Fruit fly (Drosophila melanogaster) whole organism, pupa: ENCODE results near the gene AP-2sigma.

ENCODE experiments used
- CG10348 ChIP-seq: fragments of 200-800 bp; sonication (Bioruptor generic); IDR thresholded peaks from 2 replicates; pipeline ENCODE4 v1.3.6; 2022; ENCODE audit warnings: missing biosample characterization, missing genetic modification characterization
- CG12605 ChIP-seq: fragments of 200-800 bp; sonication (Bioruptor generic); IDR thresholded peaks from 2 replicates; pipeline ENCODE4 v1.3.6; 2022; ENCODE audit warnings: missing biosample characterization, missing genetic modification characterization
- CG13204 ChIP-seq: fragments of 200-800 bp; sonication (Bioruptor generic); optimal IDR thresholded peaks from 2 replicates; lab custom pipeline; 2018; ENCODE audit warnings: missing biosample characterization, mild to moderate bottlenecking, missing genetic modification characterization, moderate library complexity
- CG14655 ChIP-seq: fragments of 200-800 bp; sonication (Bioruptor generic); optimal IDR thresholded peaks from 3 replicates; lab custom pipeline; 2017; ENCODE audit warnings: mild to moderate bottlenecking, missing biosample characterization, missing genetic modification reagents, missing genetic modification characterization
- CG15710 ChIP-seq: fragments of 200-800 bp; sonication (Bioruptor generic); optimal IDR thresholded peaks from 2 replicates; lab custom pipeline; 2018; ENCODE audit warnings: missing biosample characterization, mild to moderate bottlenecking, missing genetic modification characterization, moderate library complexity
- CG17806 ChIP-seq: fragments of 200-800 bp; sonication (Bioruptor generic); optimal IDR thresholded peaks from 2 replicates; lab custom pipeline; 2018; ENCODE audit warnings: missing biosample characterization, mild to moderate bottlenecking, missing genetic modification characterization, moderate library complexity
- CG32121 ChIP-seq: fragments of 200-800 bp; sonication (Bioruptor generic); IDR thresholded peaks from 2 replicates; pipeline ENCODE4 v1.3.6; 2022; ENCODE audit warnings: missing biosample characterization, missing genetic modification characterization
- CG34367 ChIP-seq: fragments of 200-800 bp; sonication (Bioruptor generic); optimal IDR thresholded peaks from 2 replicates; lab custom pipeline; 2018; ENCODE audit warnings: missing biosample characterization, mild to moderate bottlenecking, missing genetic modification characterization
- CG4496 ChIP-seq: fragments of 200-800 bp; sonication (Bioruptor generic); IDR thresholded peaks from 3 replicates; pipeline ENCODE4 v1.3.6; 2022; ENCODE audit warnings: missing biosample characterization, missing genetic modification characterization
- CG8159 ChIP-seq: fragments of 200-800 bp; sonication (Bioruptor generic); optimal IDR thresholded peaks from 3 replicates; lab custom pipeline; 2018; ENCODE audit warnings: missing biosample characterization, mild to moderate bottlenecking, missing genetic modification characterization, moderate library complexity
- CG8301 ChIP-seq: fragments of 200-800 bp; sonication (Bioruptor generic); optimal IDR thresholded peaks from 2 replicates; lab custom pipeline; 2018; ENCODE audit warnings: missing biosample characterization, mild to moderate bottlenecking, missing genetic modification characterization
- CG9948 ChIP-seq: fragments of 200-800 bp; sonication (Bioruptor generic); optimal IDR thresholded peaks from 2 replicates; lab custom pipeline; 2018; ENCODE audit warnings: missing biosample characterization, mild to moderate bottlenecking, missing genetic modification characterization, moderate library complexity
- D1 ChIP-seq: fragments of 200-800 bp; sonication (Bioruptor generic); optimal IDR thresholded peaks from 2 replicates; lab custom pipeline; 2018; ENCODE audit warnings: missing biosample characterization, mild to moderate bottlenecking, missing genetic modification characterization, moderate library complexity
- EcR ChIP-seq: fragments of 200-800 bp; sonication (Bioruptor generic); optimal IDR thresholded peaks from 3 replicates; lab custom pipeline; 2019; ENCODE audit warnings: missing biosample characterization, missing genetic modification characterization, mild to moderate bottlenecking, moderate library complexity, missing genetic modification reagents
- Ets98B ChIP-seq: fragments of 200-800 bp; sonication (Bioruptor generic); IDR thresholded peaks from 2 replicates; pipeline ENCODE4 v1.3.6; 2022; ENCODE audit warnings: missing biosample characterization, missing genetic modification characterization
- Pif1A ChIP-seq: fragments of 200-800 bp; sonication (Bioruptor generic); optimal IDR thresholded peaks from 3 replicates; lab custom pipeline; 2016; ENCODE audit warnings: missing biosample characterization, missing genetic modification characterization
- Pif1B ChIP-seq: fragments of 200-800 bp; sonication (Bioruptor generic); optimal IDR thresholded peaks from 3 replicates; lab custom pipeline; 2016; ENCODE audit warnings: missing biosample characterization, missing genetic modification characterization
- Snoo ChIP-seq: fragments of 200-800 bp; sonication (Bioruptor generic); optimal IDR thresholded peaks from 3 replicates; lab custom pipeline; 2017; ENCODE audit warnings: missing biosample characterization, mild to moderate bottlenecking, missing genetic modification characterization, inconsistent platforms
- fd96Ca ChIP-seq: fragments of 200-800 bp; sonication (Bioruptor generic); IDR thresholded peaks from 3 replicates; pipeline ENCODE4 v1.3.6; 2022; ENCODE audit warnings: missing biosample characterization, missing genetic modification characterization
- gl ChIP-seq: fragments of 200-800 bp; sonication (Bioruptor generic); optimal IDR thresholded peaks from 2 replicates; lab custom pipeline; 2018; ENCODE audit warnings: missing biosample characterization, mild to moderate bottlenecking, missing genetic modification characterization
- rn ChIP-seq: fragments of 200-800 bp; sonication (Bioruptor generic); IDR thresholded peaks from 2 replicates; pipeline ENCODE4 v1.3.6; 2022; ENCODE audit warnings: missing biosample characterization, missing genetic modification characterization

Gene AP-2sigma

DNA sequence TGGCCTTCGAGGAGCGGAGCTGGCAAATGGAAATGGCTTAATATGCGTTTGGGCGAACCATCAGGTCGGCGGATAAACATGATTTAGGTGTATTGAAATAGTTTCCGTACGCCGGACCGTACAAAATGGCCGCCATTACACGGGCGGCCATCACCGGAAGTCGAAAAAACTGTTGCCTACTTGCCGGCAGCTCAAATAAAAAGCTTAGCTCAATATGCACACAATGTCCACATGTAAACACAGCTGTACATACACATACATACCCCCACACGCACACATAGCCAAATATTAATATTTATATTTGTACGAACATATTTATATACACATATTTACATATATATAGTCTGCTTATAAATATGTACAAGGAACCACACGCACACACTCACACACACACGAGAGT, 6.7 kb downstream of the AP-2sigma start:
- TF ChIP-seq fd96Ca (peak; percentile 43; the same call in 1 of the 3 replicates), Snoo (tag; lab: Kevin White, UChicago) (peak; percentile 40), Ets98B (GFP tag; lab: Robert Waterston, UW) (peak; percentile 31; the same call in 1 of the 2 replicates), CG4496 (GFP tag; lab: Robert Waterston, UW) (peak; percentile 85; the same call in 2 of the 3 replicates), Pif1A (GFP tag; lab: Kevin White, UChicago) (peak; percentile 17), CG14655 (GFP tag; lab: Kevin White, UChicago) (no peak), EcR (GFP tag; lab: Kevin White, UChicago) (no peak)

DNA sequence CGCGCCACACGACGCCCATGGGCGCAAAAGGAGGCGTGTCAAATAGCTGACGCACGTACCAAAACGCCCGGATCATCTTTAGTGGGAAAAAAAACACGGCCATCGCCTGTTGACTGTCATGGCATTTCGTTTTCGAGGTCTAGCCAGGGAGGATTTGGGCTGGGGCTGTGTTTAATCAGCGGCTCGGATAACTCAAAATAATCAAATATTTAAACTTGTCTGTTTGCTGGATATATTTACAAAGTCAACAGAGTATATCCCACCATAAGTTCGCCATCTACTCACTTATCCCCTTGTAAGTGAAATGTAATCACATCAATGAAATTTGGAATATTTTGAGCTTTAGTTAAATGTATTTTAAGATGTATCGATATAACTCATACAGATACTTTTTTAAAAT, 9.1 kb downstream of the AP-2sigma start:
- no peak for TF ChIP-seq CG14655 (GFP tag; lab: Kevin White, UChicago)
- no peak for TF ChIP-seq EcR (GFP tag; lab: Kevin White, UChicago)
- no peak for TF ChIP-seq CG8159 (tag; lab: Kevin White, UChicago)
- TF ChIP-seq Pif1A (GFP tag; lab: Kevin White, UChicago): no peak
- TF ChIP-seq CG15710 (tag; lab: Kevin White, UChicago): no peak
- no peak for TF ChIP-seq fd96Ca
- no peak for TF ChIP-seq CG4496 (GFP tag; lab: Robert Waterston, UW)
- TF ChIP-seq Snoo (tag; lab: Kevin White, UChicago): no peak
- no peak for TF ChIP-seq D1 (tag; lab: Kevin White, UChicago)
- no peak for TF ChIP-seq CG34367
- TF ChIP-seq CG8301: no peak
- TF ChIP-seq CG10348 (GFP tag; lab: Robert Waterston, UW): no peak
- no peak for TF ChIP-seq gl (tag; lab: Kevin White, UChicago)
- TF ChIP-seq CG12605: no peak
- no peak for TF ChIP-seq CG13204 (GFP tag; lab: Kevin White, UChicago)
- no peak for TF ChIP-seq rn (GFP tag; lab: Robert Waterston, UW)

- no peak for TF ChIP-seq CG12605
- peak; percentile 14; the same call in 1 of the 2 replicates for TF ChIP-seq Ets98B (GFP tag; lab: Robert Waterston, UW)
- peak; percentile 57 for TF ChIP-seq CG32121 (GFP tag; lab: Robert Waterston, UW)
- TF ChIP-seq CG34367: no peak
- peak; percentile 19 for TF ChIP-seq CG8301
- peak; percentile 42 for TF ChIP-seq CG14655 (GFP tag; lab: Kevin White, UChicago)
- TF ChIP-seq, all 21 proteins: peak for 4
Measured at dm6 chr3R:21254296-21254695, 15.6 kb downstream of the AP-2sigma start.

dm6 chr3R:21252478-21252877, 17.4 kb downstream of the AP-2sigma start:
- TF ChIP-seq CG15710 (tag; lab: Kevin White, UChicago): no peak
- TF ChIP-seq EcR (GFP tag; lab: Kevin White, UChicago): peak; percentile 18

- TF ChIP-seq CG4496 (GFP tag; lab: Robert Waterston, UW): peak; percentile 66; the same call in 1 of the 3 replicates
- peak; percentile 54 for TF ChIP-seq CG32121 (GFP tag; lab: Robert Waterston, UW)
- peak; percentile 23; the same call in 1 of the 3 replicates for TF ChIP-seq fd96Ca
- no peak for TF ChIP-seq Ets98B (GFP tag; lab: Robert Waterston, UW)
- no peak for TF ChIP-seq CG9948 (tag; lab: Kevin White, UChicago)
- TF ChIP-seq Pif1B (GFP tag; lab: Kevin White, UChicago): no peak
- no peak for TF ChIP-seq CG17806
- TF ChIP-seq Pif1A (GFP tag; lab: Kevin White, UChicago): peak; percentile 3
- TF ChIP-seq CG13204 (GFP tag; lab: Kevin White, UChicago): no peak
- TF ChIP-seq EcR (GFP tag; lab: Kevin White, UChicago): no peak
- no peak for TF ChIP-seq CG15710 (tag; lab: Kevin White, UChicago)
- no peak for TF ChIP-seq CG34367
- TF ChIP-seq, all 21 proteins: peak for 4
Measured at dm6 chr3R:21246492-21247061, 23.3 kb downstream of the AP-2sigma start, which contains the start of gene ETHR. Gene ETHR, plus strand, starts transcription at chr3R:21247011.

- no peak for TF ChIP-seq CG10348 (GFP tag; lab: Robert Waterston, UW)
- TF ChIP-seq CG32121 (GFP tag; lab: Robert Waterston, UW): no peak
- TF ChIP-seq Ets98B (GFP tag; lab: Robert Waterston, UW): no peak
- no peak for TF ChIP-seq CG4496 (GFP tag; lab: Robert Waterston, UW)
- TF ChIP-seq CG8159 (tag; lab: Kevin White, UChicago): no peak
- TF ChIP-seq CG8301: no peak
- TF ChIP-seq Snoo (tag; lab: Kevin White, UChicago): no peak
- TF ChIP-seq CG12605: no peak
- TF ChIP-seq Pif1B (GFP tag; lab: Kevin White, UChicago): no peak
Measured at dm6 chr3R:21245846-21246245, 24.0 kb downstream of the AP-2sigma start.

dm6 chr3R:21242318-21242717, 27.6 kb downstream of the AP-2sigma start, which contains the start of gene CG5892:
Gene CG5892, plus strand, starts transcription at chr3R:21242618.
- TF ChIP-seq fd96Ca (no peak), CG8159 (tag; lab: Kevin White, UChicago) (no peak), gl (tag; lab: Kevin White, UChicago) (no peak), CG14655 (GFP tag; lab: Kevin White, UChicago) (no peak), CG17806 (no peak), EcR (GFP tag; lab: Kevin White, UChicago) (no peak), CG15710 (tag; lab: Kevin White, UChicago) (no peak), D1 (tag; lab: Kevin White, UChicago) (no peak), CG32121 (GFP tag; lab: Robert Waterston, UW) (no peak), CG4496 (GFP tag; lab: Robert Waterston, UW) (no peak), CG13204 (GFP tag; lab: Kevin White, UChicago) (no peak), Snoo (tag; lab: Kevin White, UChicago) (no peak), CG12605 (no peak), Pif1B (GFP tag; lab: Kevin White, UChicago) (no peak), CG8301 (no peak), CG9948 (tag; lab: Kevin White, UChicago) (no peak), CG34367 (no peak), rn (GFP tag; lab: Robert Waterston, UW) (no peak), Pif1A (GFP tag; lab: Kevin White, UChicago) (no peak)
